Fruit fly (Drosophila melanogaster) whole organism, embryonic: ENCODE data around the gene Pex11c.

Source experiments
- C15 ChIP-seq: fragments of 200-800 bp; sonication (Bioruptor generic); IDR thresholded peaks from 3 replicates; pipeline ENCODE4 v1.3.6; 2022; ENCODE audit warnings: missing biosample characterization, missing genetic modification characterization
- CG11247 ChIP-seq: fragments of 200-800 bp; sonication (Bioruptor generic); IDR thresholded peaks from 2 replicates; pipeline ENCODE4 v1.3.6; 2022; ENCODE audit warnings: missing biosample characterization, missing genetic modification characterization
- CG12155 ChIP-seq: fragments of 200-800 bp; sonication (Bioruptor generic); optimal IDR thresholded peaks from 3 replicates; lab custom pipeline; 2016; ENCODE audit warnings: missing biosample characterization, missing genetic modification characterization
- CG1529 ChIP-seq: fragments of 200-800 bp; sonication (Bioruptor generic); optimal IDR thresholded peaks from 3 replicates; lab custom pipeline; 2018; ENCODE audit warnings: missing biosample characterization, missing genetic modification characterization
- CG16815 ChIP-seq: fragments of 200-800 bp; sonication (Bioruptor generic); optimal IDR thresholded peaks from 3 replicates; lab custom pipeline; 2017; ENCODE audit warnings: missing biosample characterization, mild to moderate bottlenecking, missing genetic modification characterization
- CG17359 ChIP-seq: fragments of 200-800 bp; sonication (Bioruptor generic); optimal IDR thresholded peaks from 3 replicates; lab custom pipeline; 2018; ENCODE audit warnings: missing biosample characterization, mild to moderate bottlenecking, missing genetic modification characterization, moderate library complexity
- CG17802 ChIP-seq: fragments of 200-800 bp; sonication (Bioruptor generic); optimal IDR thresholded peaks from 2 replicates; lab custom pipeline; 2018; ENCODE audit warnings: missing biosample characterization, mild to moderate bottlenecking, missing genetic modification characterization, moderate library complexity
- CG17912 ChIP-seq: fragments of 200-800 bp; sonication (Bioruptor generic); optimal IDR thresholded peaks from 2 replicates; lab custom pipeline; 2018; ENCODE audit warnings: missing biosample characterization, mild to moderate bottlenecking, missing genetic modification characterization
- CG18011 ChIP-seq: fragments of 200-800 bp; sonication (Bioruptor generic); optimal IDR thresholded peaks from 2 replicates; lab custom pipeline; 2017; ENCODE audit warnings: missing biosample characterization, missing genetic modification characterization, mild to moderate bottlenecking, moderate library complexity, missing genotype
- CG18599 ChIP-seq: fragments of 200-800 bp; sonication (Bioruptor generic); optimal IDR thresholded peaks from 3 replicates; lab custom pipeline; 2017; ENCODE audit warnings: missing biosample characterization, missing genetic modification characterization, mild to moderate bottlenecking, moderate library complexity, missing genetic modification reagents
- CG2875 ChIP-seq: fragments of 200-800 bp; sonication (Bioruptor generic); optimal IDR thresholded peaks from 2 replicates; lab custom pipeline; 2017; ENCODE audit warnings: missing biosample characterization, mild to moderate bottlenecking, missing genetic modification characterization, missing genetic modification reagents
- CG3281 ChIP-seq: fragments of 200-800 bp; sonication (Bioruptor generic); optimal IDR thresholded peaks from 3 replicates; lab custom pipeline; 2017; ENCODE audit warnings: missing biosample characterization, mild to moderate bottlenecking, missing genetic modification characterization
- CG42726 ChIP-seq: fragments of 200-800 bp; sonication (Bioruptor generic); IDR thresholded peaks from 2 replicates; pipeline ENCODE4 v1.3.6; 2022; ENCODE audit warnings: missing biosample characterization, missing genetic modification characterization; ENCODE audit not compliant: partially characterized antibody
- CG4617 ChIP-seq: fragments of 200-800 bp; sonication (Bioruptor generic); optimal IDR thresholded peaks from 3 replicates; lab custom pipeline; 2016; ENCODE audit warnings: missing biosample characterization, missing genetic modification characterization, borderline replicate concordance
- CG6765 ChIP-seq: fragments of 200-800 bp; sonication (Bioruptor generic); optimal IDR thresholded peaks from 3 replicates; lab custom pipeline; 2017; ENCODE audit warnings: missing biosample characterization, mild to moderate bottlenecking, missing genetic modification characterization
- CG6813 ChIP-seq: fragments of 200-800 bp; sonication (Bioruptor generic); optimal IDR thresholded peaks from 2 replicates; lab custom pipeline; 2017; ENCODE audit warnings: missing biosample characterization, missing genetic modification characterization, mild to moderate bottlenecking, moderate library complexity, missing genetic modification reagents
- CG7928 ChIP-seq: fragments of 200-800 bp; sonication (Bioruptor generic); optimal IDR thresholded peaks from 2 replicates; lab custom pipeline; 2017; ENCODE audit warnings: missing biosample characterization, mild to moderate bottlenecking, missing genetic modification characterization
- CG8765 ChIP-seq: fragments of 200-800 bp; sonication (Bioruptor generic); IDR thresholded peaks from 2 replicates; pipeline ENCODE4 v1.3.6; 2022; ENCODE audit warnings: missing biosample characterization, missing genetic modification characterization
- CG8944 ChIP-seq: fragments of 200-800 bp; sonication (Bioruptor generic); optimal IDR thresholded peaks from 3 replicates; lab custom pipeline; 2016; ENCODE audit warnings: missing biosample characterization, missing genetic modification characterization
- Camta ChIP-seq: fragments of 200-800 bp; sonication (Bioruptor generic); optimal IDR thresholded peaks from 2 replicates; lab custom pipeline; 2016; ENCODE audit warnings: missing biosample characterization, missing genetic modification characterization
- Dip2 ChIP-seq: fragments of 200-800 bp; sonication (Bioruptor generic); IDR thresholded peaks from 2 replicates; pipeline ENCODE4 v1.3.6; 2022; ENCODE audit warnings: missing biosample characterization, missing genetic modification characterization
- Dref ChIP-seq: fragments of 200-800 bp; sonication (Bioruptor generic); IDR thresholded peaks from 2 replicates; pipeline ENCODE4 v1.3.6; 2022; ENCODE audit warnings: missing biosample characterization, missing genetic modification characterization
- ERR ChIP-seq: fragments of 200-800 bp; sonication (Bioruptor generic); optimal IDR thresholded peaks from 2 replicates; lab custom pipeline; 2016; ENCODE audit warnings: missing biosample characterization, missing genetic modification characterization
- GATAe ChIP-seq: fragments of 200-800 bp; sonication (Bioruptor generic); conservative IDR thresholded peaks from 2 replicates; pipeline ENCODE4 v1.3.6; 2022; ENCODE audit warnings: missing biosample characterization, missing genetic modification characterization
- HHEX ChIP-seq: fragments of 200-800 bp; sonication (Bioruptor generic); optimal IDR thresholded peaks from 3 replicates; lab custom pipeline; 2017; ENCODE audit warnings: missing biosample characterization, mild to moderate bottlenecking, missing genetic modification characterization, missing genetic modification reagents
- HLHmδ ChIP-seq: fragments of 200-800 bp; sonication (Bioruptor generic); optimal IDR thresholded peaks from 2 replicates; lab custom pipeline; 2018; ENCODE audit warnings: missing biosample characterization, mild to moderate bottlenecking, missing genetic modification characterization, moderate library complexity
- Hmr ChIP-seq: fragments of 200-800 bp; sonication (Bioruptor generic); optimal IDR thresholded peaks from 3 replicates; lab custom pipeline; 2017; ENCODE audit warnings: mild to moderate bottlenecking, missing biosample characterization, missing genetic modification reagents, missing genetic modification characterization
- Lhr ChIP-seq: fragments of 200-800 bp; sonication (Bioruptor generic); optimal IDR thresholded peaks from 3 replicates; lab custom pipeline; 2017; ENCODE audit warnings: mild to moderate bottlenecking, missing biosample characterization, missing genetic modification reagents, missing genetic modification characterization
- Poxn ChIP-seq: fragments of 200-800 bp; sonication (Bioruptor generic); IDR thresholded peaks from 2 replicates; pipeline ENCODE4 v1.3.6; 2022; ENCODE audit warnings: missing biosample characterization, missing genetic modification characterization
- Sin3A ChIP-seq: fragments of >200 bp; optimal IDR thresholded peaks from 2 replicates; lab custom pipeline; 2018
- Tbp ChIP-seq: fragments of >200 bp; optimal IDR thresholded peaks from 2 replicates; lab custom pipeline; 2018; ENCODE audit warnings: missing biosample characterization, missing genetic modification characterization
- Usf ChIP-seq: fragments of 200-800 bp; sonication (Bioruptor generic); optimal IDR thresholded peaks from 2 replicates; lab custom pipeline; 2017; ENCODE audit warnings: missing genotype, missing biosample characterization, missing genetic modification characterization
- ato ChIP-seq: fragments of 200-800 bp; sonication (Bioruptor generic); IDR thresholded peaks from 2 replicates; pipeline ENCODE4 v1.3.6; 2022; ENCODE audit warnings: missing biosample characterization, missing genetic modification characterization; ENCODE audit not compliant: partially characterized antibody
- bbx ChIP-seq: fragments of 200-800 bp; sonication (Bioruptor generic); IDR thresholded peaks from 2 replicates; pipeline ENCODE4 v1.3.6; 2022; ENCODE audit warnings: missing biosample characterization, missing genetic modification characterization; ENCODE audit not compliant: partially characterized antibody
- chm ChIP-seq: fragments of 200-800 bp; sonication (Bioruptor generic); IDR thresholded peaks from 2 replicates; pipeline ENCODE4 v1.3.6; 2022; ENCODE audit warnings: missing biosample characterization, missing genetic modification characterization
- ems ChIP-seq: fragments of 200-800 bp; sonication (Bioruptor generic); optimal IDR thresholded peaks from 3 replicates; lab custom pipeline; 2016; ENCODE audit warnings: missing biosample characterization, missing genetic modification characterization
- gfzf ChIP-seq: fragments of 200-800 bp; sonication (Bioruptor generic); optimal IDR thresholded peaks from 2 replicates; lab custom pipeline; 2016; ENCODE audit warnings: missing biosample characterization, mild to moderate bottlenecking, missing genetic modification characterization, moderate library complexity
- her ChIP-seq: fragments of 200-800 bp; sonication (Bioruptor generic); optimal IDR thresholded peaks from 2 replicates; lab custom pipeline; 2016; ENCODE audit warnings: missing biosample characterization, missing genetic modification characterization
- jing ChIP-seq: fragments of 200-800 bp; sonication (Bioruptor generic); optimal IDR thresholded peaks from 2 replicates; lab custom pipeline; 2018; ENCODE audit warnings: missing biosample characterization, mild to moderate bottlenecking, missing genetic modification characterization
- kni ChIP-seq: fragments of 200-800 bp; sonication (Bioruptor generic); optimal IDR thresholded peaks from 3 replicates; lab custom pipeline; 2017; ENCODE audit warnings: mild to moderate bottlenecking, missing biosample characterization, missing genetic modification reagents, missing genetic modification characterization
- pfk ChIP-seq: fragments of 200-800 bp; sonication (Bioruptor generic); optimal IDR thresholded peaks from 2 replicates; lab custom pipeline; 2018; ENCODE audit warnings: missing biosample characterization, mild to moderate bottlenecking, missing genetic modification characterization, moderate library complexity
- phol ChIP-seq: fragments of 200-800 bp; sonication (Bioruptor generic); optimal IDR thresholded peaks from 3 replicates; lab custom pipeline; 2018; ENCODE audit warnings: missing biosample characterization, mild to moderate bottlenecking, missing genetic modification characterization, moderate library complexity
- salm ChIP-seq: fragments of 200-800 bp; sonication (Bioruptor generic); optimal IDR thresholded peaks from 2 replicates; lab custom pipeline; 2018; ENCODE audit warnings: missing biosample characterization, mild to moderate bottlenecking, missing genetic modification characterization
- sc ChIP-seq, 3 experiments: fragments of >200 bp in 2 of 3; fragments of 200-800 bp in 1 of 3; sonication (Bioruptor generic) in 1 of 3; optimal IDR thresholded peaks; 2 replicates in 2 of 3; 3 replicates in 1 of 3; lab custom pipeline; 2017; ENCODE audit warnings: mild to moderate bottlenecking in 1 of 3, missing biosample characterization in 1 of 3, missing genetic modification characterization in 1 of 3, missing genetic modification reagents in 1 of 3
- scrt ChIP-seq: fragments of 200-800 bp; sonication (Bioruptor generic); optimal IDR thresholded peaks from 2 replicates; lab custom pipeline; 2018; ENCODE audit warnings: missing biosample characterization, mild to moderate bottlenecking, missing genetic modification characterization, moderate library complexity
- sd ChIP-seq: fragments of 200-800 bp; sonication (Bioruptor generic); optimal IDR thresholded peaks from 3 replicates; lab custom pipeline; 2018; ENCODE audit warnings: missing biosample characterization, mild to moderate bottlenecking, missing genetic modification characterization, moderate library complexity
- sens ChIP-seq: fragments of 200-800 bp; sonication (Bioruptor generic); peaks from one replicate; lab custom pipeline; 2016; ENCODE audit warnings: missing biosample characterization, missing genetic modification characterization
- seq ChIP-seq: fragments of 200-800 bp; sonication (Bioruptor generic); IDR thresholded peaks from 2 replicates; pipeline ENCODE4 v1.3.6; 2022; ENCODE audit warnings: missing biosample characterization, missing genetic modification characterization
- vvl ChIP-seq: fragments of 200-800 bp; sonication (Bioruptor generic); IDR thresholded peaks from 2 replicates; pipeline ENCODE4 v1.3.6; 2022; ENCODE audit warnings: missing biosample characterization, missing genetic modification characterization
- wdn ChIP-seq: fragments of 200-800 bp; sonication (Bioruptor generic); IDR thresholded peaks from 2 replicates; pipeline ENCODE4 v1.3.6; 2022; ENCODE audit warnings: missing biosample characterization, missing genetic modification characterization

The Pex11c gene

dm6 chr3R:23295360-23295772, 37.2 kb downstream of the Pex11c start (continued):
- TF ChIP-seq chm (GFP tag; lab: Robert Waterston, UW) (no peak), C15 (GFP tag; lab: Robert Waterston, UW) (no peak), HHEX (GFP tag; lab: Kevin White, UChicago) (no peak), sd (tag; lab: Kevin White, UChicago) (peak; percentile 100), CG6813 (GFP tag; lab: Kevin White, UChicago) (peak; percentile 36), CG12155 (GFP tag; lab: Kevin White, UChicago) (peak; percentile 23), CG2875 (GFP tag; lab: Kevin White, UChicago) (peak; percentile 14), jing (peak; percentile 98), seq (GFP tag; lab: Robert Waterston, UW) (no peak; the same call in 1 of the 2 replicates), Hmr (GFP tag; lab: Kevin White, UChicago) (peak; percentile 44), Lhr (GFP tag; lab: Kevin White, UChicago) (no peak), ato (GFP tag; lab: Robert Waterston, UW) (peak; percentile 59), Dref (no peak), bbx (GFP tag; lab: Robert Waterston, UW) (peak; percentile 66), phol (tag; lab: Kevin White, UChicago) (no peak), CG1529 (GFP tag; lab: Kevin White, UChicago) (no peak), salm (tag; lab: Kevin White, UChicago) (peak; percentile 46), CG17912 (peak; percentile 45), her (GFP tag; lab: Kevin White, UChicago) (peak; percentile 39), CG3281 (no peak), CG6765 (GFP tag; lab: Kevin White, UChicago) (no peak), gfzf (no peak), CG17802 (tag; lab: Kevin White, UChicago) (no peak), CG4617 (no peak), sc (optimal IDR thresholded peaks at IDR 0.05; lab: Kevin White, UChicago) (no peak), sc (GFP tag; optimal IDR thresholded peaks at IDR 0.05; lab: Kevin White, UChicago) (no peak), CG8765 (no peak), CG42726 (no peak), kni (GFP tag; lab: Kevin White, UChicago) (peak; percentile 86), Dip2 (GFP tag; lab: Robert Waterston, UW) (no peak), sens (GFP tag; lab: Kevin White, UChicago) (peak; percentile 85), CG18011 (GFP tag; lab: Kevin White, UChicago) (no peak), Sin3A (lab: Kevin White, UChicago) (no peak), CG18599 (GFP tag; lab: Kevin White, UChicago) (peak; percentile 15), CG11247 (GFP tag; lab: Robert Waterston, UW) (no peak), scrt (GFP tag; lab: Kevin White, UChicago) (peak; percentile 30), Camta (no peak), ERR (GFP tag; lab: Kevin White, UChicago) (peak; percentile 13), CG8944 (GFP tag; lab: Kevin White, UChicago) (no peak), Tbp (GFP tag; lab: Kevin White, UChicago) (peak; percentile 89), pfk (GFP tag; lab: Kevin White, UChicago) (peak; percentile 48), Poxn (no peak), CG17359 (tag; lab: Kevin White, UChicago) (peak; percentile 8), vvl (GFP tag; lab: Robert Waterston, UW) (peak; percentile 72; the same call in 1 of the 2 replicates), ems (GFP tag; lab: Kevin White, UChicago) (no peak), wdn (GFP tag; lab: Robert Waterston, UW) (no peak), HLHmδ (GFP tag; lab: Kevin White, UChicago) (peak; percentile 66), CG7928 (GFP tag; lab: Kevin White, UChicago) (no peak), Usf (GFP tag; lab: Kevin White, UChicago) (no peak), GATAe (GFP tag; lab: Robert Waterston, UW) (peak; percentile 78), CG16815 (GFP tag; lab: Kevin White, UChicago) (no peak)
